Fruit fly (Drosophila melanogaster) whole organism, prepupa: ENCODE results near the gene Men-b.
A peak's percentile ranks its signal among the peaks of the same experiment; 100 is the strongest.

Experiments
- CG10669 ChIP-seq: fragments of 200-800 bp; sonication (Bioruptor generic); optimal IDR thresholded peaks from 3 replicates; lab custom pipeline; 2018; ENCODE audit warnings: missing biosample characterization, mild to moderate bottlenecking, missing genetic modification characterization, moderate library complexity
- CG11902 ChIP-seq: fragments of 200-800 bp; sonication (Bioruptor generic); optimal IDR thresholded peaks from 3 replicates; lab custom pipeline; 2016; ENCODE audit warnings: missing biosample characterization, missing genetic modification characterization
- CG1621 ChIP-seq: fragments of 200-800 bp; sonication (Bioruptor generic); optimal IDR thresholded peaks from 3 replicates; lab custom pipeline; 2018; ENCODE audit warnings: missing biosample characterization, mild to moderate bottlenecking, missing genetic modification characterization
- CG16779 ChIP-seq: fragments of 200-800 bp; sonication (Bioruptor generic); optimal IDR thresholded peaks from 3 replicates; lab custom pipeline; 2017; ENCODE audit warnings: missing biosample characterization, mild to moderate bottlenecking, missing genetic modification characterization
- CG3032 ChIP-seq: fragments of 200-800 bp; optimal IDR thresholded peaks from 2 replicates; lab custom pipeline; 2019; ENCODE audit warnings: missing biosample characterization, mild to moderate bottlenecking, missing genetic modification characterization, moderate library complexity
- CG31627 ChIP-seq: fragments of 200-800 bp; sonication (Bioruptor generic); optimal IDR thresholded peaks from 3 replicates; lab custom pipeline; 2016; ENCODE audit warnings: missing biosample characterization, missing genetic modification characterization
- CG32006 ChIP-seq: fragments of 200-800 bp; sonication (Bioruptor generic); optimal IDR thresholded peaks from 3 replicates; lab custom pipeline; 2017; ENCODE audit warnings: missing biosample characterization, mild to moderate bottlenecking, missing genetic modification characterization
- CG34406 ChIP-seq: fragments of 200-800 bp; sonication (Bioruptor generic); optimal IDR thresholded peaks from 3 replicates; lab custom pipeline; 2016; ENCODE audit warnings: missing biosample characterization, missing genetic modification characterization
- CG3919 ChIP-seq: fragments of 200-800 bp; sonication (Bioruptor generic); optimal IDR thresholded peaks from 3 replicates; lab custom pipeline; 2016; ENCODE audit warnings: missing biosample characterization, missing genetic modification characterization
- CG4318 ChIP-seq: fragments of 200-800 bp; sonication (Bioruptor generic); optimal IDR thresholded peaks from 3 replicates; lab custom pipeline; 2017; ENCODE audit warnings: missing biosample characterization, mild to moderate bottlenecking, missing genetic modification characterization
- CG6163 ChIP-seq: fragments of 200-800 bp; sonication (Bioruptor generic); IDR thresholded peaks from 3 replicates; pipeline ENCODE4 v1.3.6; 2022; ENCODE audit warnings: missing biosample characterization, missing genetic modification characterization
- CG6276 ChIP-seq: fragments of 200-800 bp; sonication (Bioruptor generic); optimal IDR thresholded peaks from 2 replicates; lab custom pipeline; 2017; ENCODE audit warnings: missing biosample characterization, mild to moderate bottlenecking, missing genetic modification characterization
- CG6792 ChIP-seq: fragments of 200-800 bp; sonication (Bioruptor generic); optimal IDR thresholded peaks from 3 replicates; lab custom pipeline; 2016; ENCODE audit warnings: missing biosample characterization, missing genetic modification characterization
- CG6808 ChIP-seq: fragments of 200-800 bp; sonication (Bioruptor generic); optimal IDR thresholded peaks from 3 replicates; lab custom pipeline; 2017; ENCODE audit warnings: missing biosample characterization, missing genetic modification characterization, mild to moderate bottlenecking, moderate library complexity, missing genetic modification reagents
- CG6854 ChIP-seq: fragments of 200-800 bp; sonication (Bioruptor generic); optimal IDR thresholded peaks from 2 replicates; lab custom pipeline; 2017; ENCODE audit warnings: missing biosample characterization, mild to moderate bottlenecking, missing genetic modification characterization
- CG8119 ChIP-seq: fragments of 200-800 bp; sonication (Bioruptor generic); IDR thresholded peaks from 3 replicates; pipeline ENCODE4 v1.3.6; 2022; ENCODE audit warnings: missing biosample characterization, missing genetic modification characterization
- CG8319 ChIP-seq: fragments of 200-800 bp; sonication (Bioruptor generic); optimal IDR thresholded peaks from 3 replicates; lab custom pipeline; 2016; ENCODE audit warnings: missing biosample characterization, missing genetic modification characterization
- CG8632 ChIP-seq: fragments of 200-800 bp; sonication (Bioruptor generic); optimal IDR thresholded peaks from 3 replicates; lab custom pipeline; 2016; ENCODE audit warnings: missing biosample characterization, missing genetic modification characterization
- CG9139 ChIP-seq: fragments of 200-800 bp; sonication (Bioruptor generic); optimal IDR thresholded peaks from 3 replicates; lab custom pipeline; 2017; ENCODE audit warnings: missing biosample characterization, mild to moderate bottlenecking, missing genetic modification characterization
- Eip75B ChIP-seq: fragments of 200-800 bp; sonication (Bioruptor generic); optimal IDR thresholded peaks from 3 replicates; lab custom pipeline; 2016; ENCODE audit warnings: missing biosample characterization, missing genetic modification characterization
- Eip93F ChIP-seq: fragments of 200-800 bp; sonication (Bioruptor generic); optimal IDR thresholded peaks from 2 replicates; lab custom pipeline; 2016; ENCODE audit warnings: missing biosample characterization, mild to moderate bottlenecking, missing genetic modification characterization
- Ets21C ChIP-seq: fragments of 200-800 bp; sonication (Bioruptor generic); optimal IDR thresholded peaks from 3 replicates; lab custom pipeline; 2016; ENCODE audit warnings: missing biosample characterization, missing genetic modification characterization
- Gug ChIP-seq: fragments of 200-800 bp; sonication (Bioruptor generic); IDR thresholded peaks from 2 replicates; pipeline ENCODE4 v1.3.6; 2022; ENCODE audit warnings: missing biosample characterization, missing genetic modification characterization
- Hr39 ChIP-seq: fragments of 200-800 bp; sonication (Bioruptor generic); optimal IDR thresholded peaks from 2 replicates; lab custom pipeline; 2016; ENCODE audit warnings: missing biosample characterization, missing genetic modification characterization
- Hr4 ChIP-seq: fragments of 200-800 bp; sonication (Bioruptor generic); optimal IDR thresholded peaks from 3 replicates; lab custom pipeline; 2016; ENCODE audit warnings: missing biosample characterization, missing genetic modification characterization
- Lpt ChIP-seq: fragments of 200-800 bp; sonication (Bioruptor generic); optimal IDR thresholded peaks from 3 replicates; lab custom pipeline; 2016; ENCODE audit warnings: missing biosample characterization, missing genetic modification characterization
- OdsH ChIP-seq: fragments of 200-800 bp; sonication (Bioruptor generic); optimal IDR thresholded peaks from 3 replicates; lab custom pipeline; 2016; ENCODE audit warnings: missing biosample characterization, missing genetic modification characterization
- Smox ChIP-seq: fragments of 200-800 bp; sonication (Bioruptor generic); optimal IDR thresholded peaks from 3 replicates; lab custom pipeline; 2016; ENCODE audit warnings: missing biosample characterization, missing genetic modification characterization
- Sox102F ChIP-seq: fragments of 200-800 bp; sonication (Bioruptor generic); optimal IDR thresholded peaks from 2 replicates; lab custom pipeline; 2016; ENCODE audit warnings: missing biosample characterization, mild to moderate bottlenecking, missing genetic modification characterization
- Sox14 ChIP-seq: fragments of 200-800 bp; sonication (Bioruptor generic); optimal IDR thresholded peaks from 3 replicates; lab custom pipeline; 2016; ENCODE audit warnings: missing biosample characterization, missing genetic modification characterization
- Sox15 ChIP-seq: fragments of 200-800 bp; sonication (Bioruptor generic); optimal IDR thresholded peaks from 3 replicates; lab custom pipeline; 2016; ENCODE audit warnings: missing biosample characterization, missing genetic modification characterization
- acj6 ChIP-seq: fragments of 200-800 bp; sonication (Bioruptor generic); optimal IDR thresholded peaks from 3 replicates; lab custom pipeline; 2016; ENCODE audit warnings: missing biosample characterization, missing genetic modification characterization
- cyc ChIP-seq: fragments of 200-800 bp; sonication (Bioruptor generic); optimal IDR thresholded peaks from 3 replicates; lab custom pipeline; 2016; ENCODE audit warnings: missing biosample characterization, missing genetic modification characterization
- dac ChIP-seq: fragments of 200-800 bp; sonication (Bioruptor generic); optimal IDR thresholded peaks from 2 replicates; lab custom pipeline; 2017; ENCODE audit warnings: missing biosample characterization, mild to moderate bottlenecking, missing genetic modification characterization
- esn ChIP-seq: fragments of 200-800 bp; sonication (Bioruptor generic); optimal IDR thresholded peaks from 2 replicates; lab custom pipeline; 2016; ENCODE audit warnings: missing biosample characterization, mild to moderate bottlenecking, missing genetic modification characterization, moderate library complexity
- fd59A ChIP-seq: fragments of 200-800 bp; sonication (Bioruptor generic); optimal IDR thresholded peaks from 2 replicates; lab custom pipeline; 2017; ENCODE audit warnings: missing biosample characterization, mild to moderate bottlenecking, missing genetic modification characterization, missing genetic modification reagents
- fd85E ChIP-seq: fragments of 200-800 bp; sonication (Bioruptor generic); optimal IDR thresholded peaks from 3 replicates; lab custom pipeline; 2016; ENCODE audit warnings: missing biosample characterization, missing genetic modification characterization
- net ChIP-seq: fragments of 200-800 bp; sonication (Bioruptor generic); optimal IDR thresholded peaks from 3 replicates; lab custom pipeline; 2016; ENCODE audit warnings: missing biosample characterization, missing genetic modification characterization
- salr ChIP-seq, 2 experiments: fragments of 200-800 bp; sonication (Bioruptor generic); optimal IDR thresholded peaks; 3 replicates each; lab custom pipeline; 2016 to 2018; ENCODE audit warnings: missing biosample characterization in 2 of 2, missing genetic modification characterization in 2 of 2, mild to moderate bottlenecking in 1 of 2
- spab ChIP-seq: fragments of 200-800 bp; sonication (Bioruptor generic); optimal IDR thresholded peaks from 2 replicates; lab custom pipeline; 2017; ENCODE audit warnings: missing biosample characterization, mild to moderate bottlenecking, missing genetic modification characterization, missing genetic modification reagents
- ss ChIP-seq, 2 experiments: fragments of 200-800 bp; sonication (Bioruptor generic); optimal IDR thresholded peaks; 2 replicates in 1 of 2; 3 replicates in 1 of 2; lab custom pipeline; 2017 to 2018; ENCODE audit warnings: mild to moderate bottlenecking in 2 of 2, missing biosample characterization in 2 of 2, missing genetic modification characterization in 2 of 2, moderate library complexity in 1 of 2
- svp ChIP-seq: fragments of 200-800 bp; sonication (Bioruptor generic); peaks from one replicate; lab custom pipeline; 2016; ENCODE audit warnings: missing biosample characterization, missing genetic modification characterization
- topi ChIP-seq: fragments of 200-800 bp; sonication (Bioruptor generic); optimal IDR thresholded peaks from 3 replicates; lab custom pipeline; 2016; ENCODE audit warnings: missing biosample characterization, missing genetic modification characterization
- vri ChIP-seq: fragments of 200-800 bp; sonication (Bioruptor generic); optimal IDR thresholded peaks from 3 replicates; lab custom pipeline; 2016; ENCODE audit warnings: missing biosample characterization, mild to moderate bottlenecking, missing genetic modification characterization

Men-b gene

DNA sequence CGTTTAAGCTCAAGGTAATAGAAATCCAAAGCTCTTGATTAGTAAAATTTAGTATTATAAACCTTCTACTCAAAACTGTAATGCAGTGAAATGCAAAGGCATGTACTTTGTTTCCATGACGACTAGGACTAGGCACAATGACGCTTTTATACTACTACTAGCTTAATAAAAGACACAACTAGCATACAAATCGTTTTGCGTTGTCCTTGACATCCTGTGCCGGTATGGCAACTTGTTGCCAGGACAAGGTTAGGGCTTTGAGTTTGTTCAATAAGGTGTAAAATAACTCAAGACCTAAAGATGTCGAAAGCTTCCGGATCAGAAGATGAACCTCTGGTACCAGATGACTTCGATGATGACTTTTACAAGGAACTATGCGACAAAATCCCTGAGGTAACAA lies 33.1 kb upstream of the Men-b start, which contains the start of gene CG5882:
Gene CG5882, plus strand, starts transcription at position 301 of the 400 bp plus-strand sequence.
- no peak for TF ChIP-seq CG8632 (GFP tag; lab: Kevin White, UChicago)
- no peak for TF ChIP-seq dac (GFP tag; lab: Kevin White, UChicago)
- no peak for TF ChIP-seq CG6854
- no peak for TF ChIP-seq fd59A (GFP tag; lab: Kevin White, UChicago)
- TF ChIP-seq svp, result no peak
- no peak for TF ChIP-seq CG6163 (GFP tag; lab: Robert Waterston, UW)
- TF ChIP-seq Lpt (GFP tag; lab: Kevin White, UChicago), result no peak
- TF ChIP-seq cyc (GFP tag; lab: Kevin White, UChicago), result no peak
- TF ChIP-seq ss (GFP tag; optimal IDR thresholded peaks at IDR 0.05; lab: Kevin White, UChicago), result no peak
- TF ChIP-seq CG11902, result no peak
- TF ChIP-seq Hr4, result no peak
- no peak for TF ChIP-seq esn (GFP tag; lab: Kevin White, UChicago)
- TF ChIP-seq Gug (GFP tag; lab: Robert Waterston, UW), result no peak
- no peak for TF ChIP-seq CG6276
- no peak for TF ChIP-seq OdsH

DNA sequence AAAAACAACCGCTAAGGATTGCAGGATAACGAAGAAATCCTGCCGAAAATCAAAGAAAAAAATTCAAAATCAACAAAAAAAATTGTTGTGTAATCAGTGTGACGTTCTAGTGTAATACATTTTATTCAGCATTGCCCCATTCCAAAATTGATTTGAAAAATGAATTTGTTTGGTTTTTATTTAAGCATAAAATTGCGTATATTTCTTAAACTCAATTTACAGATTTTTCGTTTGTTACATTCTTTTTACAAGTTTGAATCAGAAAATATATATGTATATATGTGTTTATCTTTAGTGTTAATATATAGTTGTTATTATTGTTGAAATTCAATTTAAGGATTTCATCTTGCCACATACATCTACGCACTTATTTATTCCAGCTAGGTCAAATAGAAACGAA lies 26.9 kb upstream of the Men-b start, which contains the start of gene CG6059:
Gene CG6059, minus strand, starts transcription at position 101 of the 400 bp plus-strand sequence.
- TF ChIP-seq Sox14 (GFP tag; lab: Kevin White, UChicago) (no peak), topi (GFP tag; lab: Kevin White, UChicago) (no peak)

DNA sequence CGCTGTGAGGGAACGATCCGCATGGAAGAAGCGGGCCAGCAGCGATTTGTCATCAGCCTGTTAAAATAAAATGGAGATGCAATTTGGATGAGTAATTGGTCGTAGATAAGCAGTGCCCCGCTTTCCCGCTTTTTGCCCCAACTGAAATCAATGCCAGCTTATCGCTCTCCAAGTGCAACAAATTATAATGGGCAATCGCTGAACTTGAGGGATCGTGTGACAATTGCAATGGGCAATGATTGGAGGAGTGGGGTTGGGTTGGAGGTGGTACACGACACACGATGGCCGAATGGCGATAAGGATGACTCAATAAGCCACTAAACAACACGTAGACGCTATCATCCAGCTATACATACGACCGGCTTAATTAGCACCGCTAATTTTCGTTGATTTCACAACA lies 22.7 kb upstream of the Men-b start:
- TF ChIP-seq CG9139 (no peak), CG3032 (tag; lab: Kevin White, UChicago) (no peak), esn (GFP tag; lab: Kevin White, UChicago) (no peak), Sox102F (no peak), Gug (GFP tag; lab: Robert Waterston, UW) (no peak), CG6792 (GFP tag; lab: Kevin White, UChicago) (no peak), CG3919 (GFP tag; lab: Kevin White, UChicago) (no peak), CG6163 (GFP tag; lab: Robert Waterston, UW) (0 out of 3 replicates have a peak, but pooled peaks have one; percentile 12), CG1621 (tag; lab: Kevin White, UChicago) (no peak), fd85E (no peak), Smox (GFP tag; lab: Kevin White, UChicago) (no peak), Eip75B (GFP tag; lab: Kevin White, UChicago) (no peak), CG4318 (no peak), acj6 (no peak), CG8319 (GFP tag; lab: Kevin White, UChicago) (no peak), CG34406 (GFP tag; lab: Kevin White, UChicago) (no peak), vri (peak; percentile 61), Eip93F (GFP tag; lab: Kevin White, UChicago) (peak; percentile 51), Sox15 (GFP tag; lab: Kevin White, UChicago) (no peak), svp (peak; percentile 99), OdsH (no peak), CG8119 (GFP tag; lab: Robert Waterston, UW) (no peak), CG31627 (GFP tag; lab: Kevin White, UChicago) (no peak)

DNA sequence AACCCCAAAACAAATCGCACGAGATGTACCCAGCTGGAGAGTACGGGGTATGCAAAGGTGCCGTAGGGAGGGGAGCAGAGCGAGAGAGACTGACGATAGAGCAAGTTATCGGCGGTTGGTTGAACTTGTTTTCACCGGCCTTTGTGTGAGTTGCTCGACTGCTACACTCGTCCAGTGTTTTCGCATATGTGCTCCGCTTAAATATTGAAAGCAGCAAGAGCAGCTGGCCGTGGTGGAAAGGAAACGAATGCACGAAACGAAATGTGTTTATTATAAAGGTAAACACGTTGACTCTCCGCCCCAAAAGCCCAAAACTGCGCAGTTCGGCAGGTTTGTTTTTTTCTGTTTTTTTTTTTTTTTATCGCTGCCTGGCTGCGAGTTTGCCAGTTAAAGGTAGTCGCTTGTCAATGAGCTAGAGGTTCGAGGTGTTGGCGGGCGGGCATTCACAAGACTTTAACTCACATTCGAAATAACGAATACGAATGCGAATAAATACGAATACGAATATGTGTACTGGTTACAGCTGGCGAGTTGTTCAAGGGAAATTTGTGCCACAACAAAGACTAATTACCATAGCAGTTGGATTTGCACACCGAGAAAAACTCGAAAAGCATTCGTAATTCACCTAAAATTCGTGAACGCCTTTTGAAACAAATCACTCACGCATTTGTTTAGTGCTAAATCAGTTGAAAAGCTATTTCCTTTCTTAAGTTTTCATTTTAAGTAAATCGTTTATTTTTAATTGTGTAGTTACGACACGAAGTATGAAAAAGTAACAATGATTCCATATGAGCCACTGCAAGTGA lies 21.7 kb upstream of the Men-b start:
- TF ChIP-seq Ets21C (GFP tag; lab: Kevin White, UChicago) (peak; percentile 66), CG16779 (tag; lab: Kevin White, UChicago) (peak; percentile 13), OdsH (peak; percentile 80), fd85E (peak; percentile 51), Gug (GFP tag; lab: Robert Waterston, UW) (peak; percentile 67), CG6854 (no peak), CG32006 (GFP tag; lab: Kevin White, UChicago) (peak; percentile 72), CG10669 (peak; percentile 60), CG34406 (GFP tag; lab: Kevin White, UChicago) (peak; percentile 69), Lpt (GFP tag; lab: Kevin White, UChicago) (peak; percentile 40), CG8632 (GFP tag; lab: Kevin White, UChicago) (peak; percentile 65), CG6276 (peak; percentile 69), CG6808 (GFP tag; lab: Kevin White, UChicago) (peak; percentile 14), cyc (GFP tag; lab: Kevin White, UChicago) (peak; percentile 73), spab (GFP tag; lab: Kevin White, UChicago) (peak; percentile 24), net (GFP tag; lab: Kevin White, UChicago) (peak; percentile 77), Hr39 (GFP tag; lab: Kevin White, UChicago) (peak; percentile 82), Sox102F (peak; percentile 56), CG6792 (GFP tag; lab: Kevin White, UChicago) (peak; percentile 70), salr (GFP tag; optimal IDR thresholded peaks at IDR 0.05; lab: Kevin White, UChicago) (peak; percentile 38 to 45)
